Fruit fly (Drosophila melanogaster) whole organism, embryonic: ENCODE data around the gene GABPI.
A peak's percentile ranks its signal among the peaks of the same experiment; 100 is the strongest.

Experiments used
- ATbp ChIP-seq: fragments of 200-800 bp; sonication (Bioruptor generic); optimal IDR thresholded peaks from 2 replicates; lab custom pipeline; 2017; ENCODE audit warnings: missing biosample characterization, mild to moderate bottlenecking, missing genetic modification characterization, missing genetic modification reagents
- Adf1 ChIP-seq: fragments of 200-800 bp; sonication (Bioruptor generic); IDR thresholded peaks from 2 replicates; pipeline ENCODE4 v1.3.6; 2022; ENCODE audit warnings: missing biosample characterization, missing genetic modification characterization
- Antp ChIP-seq: fragments of 200-800 bp; sonication (Bioruptor generic); optimal IDR thresholded peaks from 3 replicates; lab custom pipeline; 2016; ENCODE audit warnings: missing biosample characterization, missing genetic modification characterization
- Asciz ChIP-seq: fragments of 200-800 bp; sonication (Bioruptor generic); optimal IDR thresholded peaks from 2 replicates; lab custom pipeline; 2017; ENCODE audit warnings: missing biosample characterization, mild to moderate bottlenecking, missing genetic modification characterization, missing genetic modification reagents
- Bteb2 ChIP-seq: fragments of 200-800 bp; sonication (Bioruptor generic); optimal IDR thresholded peaks from 2 replicates; lab custom pipeline; 2016; ENCODE audit warnings: missing biosample characterization, missing genetic modification characterization
- CG1024 ChIP-seq: fragments of 200-800 bp; sonication (Bioruptor generic); IDR thresholded peaks from 2 replicates; pipeline ENCODE4 v1.3.6; 2022; ENCODE audit warnings: missing biosample characterization, missing genetic modification characterization
- CG11723 ChIP-seq: fragments of 200-800 bp; sonication (Bioruptor generic); optimal IDR thresholded peaks from 2 replicates; lab custom pipeline; 2017; ENCODE audit warnings: missing biosample characterization, mild to moderate bottlenecking, missing genetic modification characterization
- CG12744 ChIP-seq: fragments of 200-800 bp; sonication (Bioruptor generic); optimal IDR thresholded peaks from 2 replicates; lab custom pipeline; 2016; ENCODE audit warnings: missing biosample characterization, missing genetic modification characterization
- CG13894 ChIP-seq: fragments of 200-800 bp; sonication (Bioruptor generic); optimal IDR thresholded peaks from 3 replicates; lab custom pipeline; 2018; ENCODE audit warnings: missing biosample characterization, mild to moderate bottlenecking, missing genetic modification characterization, moderate library complexity
- CG15696 ChIP-seq: fragments of 200-800 bp; sonication (Bioruptor generic); optimal IDR thresholded peaks from 2 replicates; lab custom pipeline; 2019; ENCODE audit warnings: missing biosample characterization, mild to moderate bottlenecking, missing genetic modification characterization, moderate library complexity
- CG18262 ChIP-seq: fragments of 200-800 bp; optimal IDR thresholded peaks from 3 replicates; lab custom pipeline; 2019; ENCODE audit warnings: missing biosample characterization, mild to moderate bottlenecking, missing genetic modification characterization, moderate library complexity
- CG18619 ChIP-seq: fragments of 200-800 bp; sonication (Bioruptor generic); optimal IDR thresholded peaks from 3 replicates; lab custom pipeline; 2017; ENCODE audit warnings: missing biosample characterization, mild to moderate bottlenecking, missing genetic modification characterization
- CG2129 ChIP-seq: fragments of 200-800 bp; sonication (Bioruptor generic); IDR thresholded peaks from 2 replicates; pipeline ENCODE4 v1.3.6; 2022; ENCODE audit warnings: missing biosample characterization, missing genetic modification characterization; ENCODE audit not compliant: partially characterized antibody
- CG31224 ChIP-seq: fragments of 200-800 bp; sonication (Bioruptor generic); IDR thresholded peaks from 2 replicates; pipeline ENCODE4 v1.3.6; 2022; ENCODE audit warnings: missing biosample characterization, missing genetic modification characterization
- CG34422 ChIP-seq: fragments of 200-800 bp; sonication (Bioruptor generic); IDR thresholded peaks from 3 replicates; pipeline ENCODE4 v1.3.6; 2022; ENCODE audit warnings: missing biosample characterization, missing genetic modification characterization
- CG4360 ChIP-seq: fragments of 200-800 bp; sonication (Bioruptor generic); IDR thresholded peaks from 2 replicates; pipeline ENCODE4 v1.3.6; 2022; ENCODE audit warnings: missing biosample characterization, missing genetic modification characterization
- CG6175 ChIP-seq: fragments of 200-800 bp; sonication (Bioruptor generic); IDR thresholded peaks from 3 replicates; pipeline ENCODE4 v1.3.6; 2022; ENCODE audit warnings: missing biosample characterization, missing genetic modification characterization
- CG6654 ChIP-seq: fragments of 200-800 bp; sonication (Bioruptor generic); optimal IDR thresholded peaks from 2 replicates; lab custom pipeline; 2017; ENCODE audit warnings: missing biosample characterization, mild to moderate bottlenecking, missing genetic modification characterization
- CG6854 ChIP-seq: fragments of 200-800 bp; sonication (Bioruptor generic); optimal IDR thresholded peaks from 3 replicates; lab custom pipeline; 2017; ENCODE audit warnings: missing biosample characterization, mild to moderate bottlenecking, missing genetic modification characterization
- CG8290 ChIP-seq, 3 experiments: fragments of 200-800 bp; sonication (Bioruptor generic); optimal IDR thresholded peaks; 2 replicates each; lab custom pipeline; 2016 to 2019; ENCODE audit warnings: missing biosample characterization in 3 of 3, missing genetic modification characterization in 3 of 3, mild to moderate bottlenecking in 2 of 3, moderate library complexity in 1 of 3
- CG8478 ChIP-seq: fragments of >200 bp; optimal IDR thresholded peaks from 2 replicates; lab custom pipeline; 2018
- CG8765 ChIP-seq: fragments of 200-800 bp; sonication (Bioruptor generic); IDR thresholded peaks from 2 replicates; pipeline ENCODE4 v1.3.6; 2022; ENCODE audit warnings: missing biosample characterization, missing genetic modification characterization
- Dbx ChIP-seq: fragments of 200-800 bp; sonication (Bioruptor generic); IDR thresholded peaks from 3 replicates; pipeline ENCODE4 v1.3.6; 2022; ENCODE audit warnings: missing biosample characterization, missing genetic modification characterization
- Deaf1 ChIP-seq: fragments of 200-800 bp; optimal IDR thresholded peaks from 3 replicates; lab custom pipeline; 2019; ENCODE audit warnings: missing biosample characterization, mild to moderate bottlenecking, missing genetic modification characterization, moderate library complexity
- Dek ChIP-seq: fragments of 200-800 bp; sonication (Bioruptor generic); optimal IDR thresholded peaks from 3 replicates; lab custom pipeline; 2019; ENCODE audit warnings: missing biosample characterization, mild to moderate bottlenecking, missing genetic modification characterization, moderate library complexity
- Gug ChIP-seq: fragments of 200-800 bp; sonication (Bioruptor generic); IDR thresholded peaks from 4 replicates; pipeline ENCODE4 v1.3.6; 2022; ENCODE audit warnings: missing biosample characterization, missing genetic modification characterization
- HHEX ChIP-seq: fragments of 200-800 bp; sonication (Bioruptor generic); optimal IDR thresholded peaks from 3 replicates; lab custom pipeline; 2017; ENCODE audit warnings: missing biosample characterization, mild to moderate bottlenecking, missing genetic modification characterization, missing genetic modification reagents
- HLHmδ ChIP-seq: fragments of 200-800 bp; sonication (Bioruptor generic); optimal IDR thresholded peaks from 2 replicates; lab custom pipeline; 2018; ENCODE audit warnings: missing biosample characterization, mild to moderate bottlenecking, missing genetic modification characterization, moderate library complexity
- Hmr ChIP-seq: fragments of 200-800 bp; sonication (Bioruptor generic); optimal IDR thresholded peaks from 3 replicates; lab custom pipeline; 2017; ENCODE audit warnings: mild to moderate bottlenecking, missing biosample characterization, missing genetic modification reagents, missing genetic modification characterization
- Nf-YA ChIP-seq: fragments of 200-800 bp; sonication (Bioruptor generic); IDR thresholded peaks from 2 replicates; pipeline ENCODE4 v1.3.6; 2022; ENCODE audit warnings: missing biosample characterization, missing genetic modification characterization
- Nf-YC ChIP-seq: fragments of 200-800 bp; optimal IDR thresholded peaks from 3 replicates; lab custom pipeline; 2019; ENCODE audit warnings: missing biosample characterization, mild to moderate bottlenecking, missing genetic modification characterization, moderate library complexity
- PHDP ChIP-seq: fragments of 200-800 bp; sonication (Bioruptor generic); optimal IDR thresholded peaks from 3 replicates; lab custom pipeline; 2018; ENCODE audit warnings: missing biosample characterization, mild to moderate bottlenecking, missing genetic modification characterization, moderate library complexity
- Stat92E ChIP-seq, 3 experiments: fragments of >200 bp in 2 of 3; fragments of 200-800 bp in 1 of 3; sonication (Bioruptor generic) in 1 of 3; optimal IDR thresholded peaks; 2 replicates each; lab custom pipeline; 2017 to 2019; ENCODE audit warnings: missing biosample characterization in 3 of 3, missing genetic modification characterization in 3 of 3, mild to moderate bottlenecking in 1 of 3, moderate library complexity in 1 of 3
- aop ChIP-seq: fragments of 200-800 bp; sonication (Bioruptor generic); IDR thresholded peaks from 2 replicates; pipeline ENCODE4 v1.3.6; 2022; ENCODE audit warnings: missing biosample characterization, missing genetic modification characterization
- bigmax ChIP-seq: fragments of 200-800 bp; sonication (Bioruptor generic); optimal IDR thresholded peaks from 2 replicates; lab custom pipeline; 2018; ENCODE audit warnings: missing biosample characterization, mild to moderate bottlenecking, missing genetic modification characterization
- corto ChIP-seq: fragments of 200-800 bp; sonication (Bioruptor generic); optimal IDR thresholded peaks from 2 replicates; lab custom pipeline; 2016; ENCODE audit warnings: missing biosample characterization, mild to moderate bottlenecking, missing genetic modification characterization, moderate library complexity
- cwo ChIP-seq: fragments of 200-800 bp; sonication (Bioruptor generic); optimal IDR thresholded peaks from 3 replicates; lab custom pipeline; 2017; ENCODE audit warnings: missing biosample characterization, missing genetic modification characterization, mild to moderate bottlenecking, moderate library complexity, missing genetic modification reagents
- dysf ChIP-seq: fragments of 200-800 bp; sonication (Bioruptor generic); IDR thresholded peaks from 3 replicates; pipeline ENCODE4 v1.3.6; 2022; ENCODE audit warnings: missing biosample characterization, missing genetic modification characterization
- fd3F ChIP-seq: fragments of 200-800 bp; sonication (Bioruptor generic); optimal IDR thresholded peaks from 2 replicates; lab custom pipeline; 2018; ENCODE audit warnings: missing biosample characterization, mild to moderate bottlenecking, missing genetic modification characterization, moderate library complexity
- gcm ChIP-seq: fragments of 200-800 bp; sonication (Bioruptor generic); optimal IDR thresholded peaks from 2 replicates; lab custom pipeline; 2019; ENCODE audit warnings: missing biosample characterization, mild to moderate bottlenecking, missing genetic modification characterization, moderate library complexity
- inv ChIP-seq: fragments of 200-800 bp; sonication (Bioruptor generic); IDR thresholded peaks from 2 replicates; pipeline ENCODE4 v1.3.6; 2022; ENCODE audit warnings: missing biosample characterization, missing genetic modification characterization; ENCODE audit not compliant: partially characterized antibody
- lab ChIP-seq: fragments of 200-800 bp; sonication (Bioruptor generic); optimal IDR thresholded peaks from 3 replicates; lab custom pipeline; 2017; ENCODE audit warnings: missing biosample characterization, missing genetic modification characterization, mild to moderate bottlenecking, moderate library complexity, missing genetic modification reagents
- nom ChIP-seq: fragments of 200-800 bp; sonication (Bioruptor generic); optimal IDR thresholded peaks from 2 replicates; lab custom pipeline; 2017; ENCODE audit warnings: missing biosample characterization, missing genetic modification characterization, mild to moderate bottlenecking, moderate library complexity, missing genetic modification reagents
- oc ChIP-seq: fragments of 200-800 bp; sonication (Bioruptor generic); optimal IDR thresholded peaks from 2 replicates; lab custom pipeline; 2018; ENCODE audit warnings: missing biosample characterization, mild to moderate bottlenecking, missing genetic modification characterization, moderate library complexity
- p53 ChIP-seq: fragments of 200-800 bp; sonication (Bioruptor generic); optimal IDR thresholded peaks from 2 replicates; lab custom pipeline; 2016; ENCODE audit warnings: missing biosample characterization, missing genetic modification characterization
- pfk ChIP-seq: fragments of 200-800 bp; sonication (Bioruptor generic); optimal IDR thresholded peaks from 2 replicates; lab custom pipeline; 2018; ENCODE audit warnings: missing biosample characterization, mild to moderate bottlenecking, missing genetic modification characterization, moderate library complexity
- slou ChIP-seq: fragments of 200-800 bp; sonication (Bioruptor generic); optimal IDR thresholded peaks from 3 replicates; lab custom pipeline; 2016; ENCODE audit warnings: missing biosample characterization, missing genetic modification characterization
- sob ChIP-seq: fragments of 200-800 bp; sonication (Bioruptor generic); IDR thresholded peaks from 2 replicates; pipeline ENCODE4 v1.3.6; 2022; ENCODE audit warnings: missing biosample characterization, missing genetic modification characterization
- tin ChIP-seq: fragments of 200-800 bp; sonication (Bioruptor generic); optimal IDR thresholded peaks from 3 replicates; lab custom pipeline; 2016; ENCODE audit warnings: missing biosample characterization, missing genetic modification characterization
- usp ChIP-seq: fragments of >200 bp; optimal IDR thresholded peaks from 2 replicates; lab custom pipeline; 2017; ENCODE audit warnings: missing biosample characterization, missing genetic modification characterization

GABPI gene

DNA sequence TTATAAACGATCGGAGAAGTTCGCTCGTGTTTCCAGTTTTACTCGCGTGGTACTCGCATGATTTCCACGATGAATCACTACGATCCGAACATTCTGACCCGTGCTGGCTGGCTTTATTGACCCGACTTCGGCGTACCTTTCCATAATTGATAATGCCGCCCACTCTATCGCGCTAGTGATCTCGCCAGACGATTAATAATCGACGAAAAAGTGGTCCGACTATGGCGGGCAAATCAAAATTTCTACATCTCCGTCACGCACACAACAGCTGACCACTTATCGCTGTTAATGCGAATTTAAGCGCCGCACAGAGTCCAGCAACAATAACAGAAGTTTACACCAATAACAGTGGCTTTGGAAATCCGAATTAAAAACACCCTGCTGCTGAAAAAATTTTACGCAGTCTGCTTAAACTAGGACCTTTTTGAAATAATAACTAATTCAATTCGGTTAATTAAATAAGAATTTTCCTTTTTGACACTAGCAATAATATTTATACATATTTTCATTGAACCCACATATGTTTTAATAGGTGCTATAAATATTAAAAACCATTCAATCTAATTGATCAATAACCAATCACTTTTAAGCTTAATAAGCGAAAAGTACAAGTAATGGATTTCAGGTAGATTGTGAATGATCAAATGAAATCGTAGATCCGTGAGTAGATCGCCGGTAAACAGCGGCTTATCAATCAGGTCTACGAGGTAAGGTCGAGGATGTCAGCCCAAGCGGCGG lies 25.5 kb downstream of the GABPI start (continued):
- no peak for TF ChIP-seq Nf-YA (GFP tag; lab: Robert Waterston, UW)
- TF ChIP-seq HHEX (GFP tag; lab: Kevin White, UChicago) = peak; percentile 3
- no peak for TF ChIP-seq bigmax
- TF ChIP-seq CG31224 (GFP tag; lab: Robert Waterston, UW) = no peak
- no peak for TF ChIP-seq pfk (GFP tag; lab: Kevin White, UChicago)
- TF ChIP-seq HLHmδ (GFP tag; lab: Kevin White, UChicago) = no peak
- TF ChIP-seq dysf (GFP tag; lab: Robert Waterston, UW) = peak; percentile 53; the same call in 2 of the 3 replicates
- TF ChIP-seq PHDP (tag; lab: Kevin White, UChicago) = no peak
- TF ChIP-seq CG15696 (tag; lab: Kevin White, UChicago) = no peak
- no peak for TF ChIP-seq Bteb2 (GFP tag; lab: Kevin White, UChicago)
- TF ChIP-seq Stat92E (GFP tag; optimal IDR thresholded peaks at IDR 0.05; lab: Kevin White, UChicago) = no peak
- TF ChIP-seq Nf-YC = no peak
- no peak for TF ChIP-seq nom (GFP tag; lab: Kevin White, UChicago)
- TF ChIP-seq CG8478 (lab: Kevin White, UChicago) = no peak
- TF ChIP-seq Dek (tag; lab: Kevin White, UChicago) = peak; percentile 28
- no peak for TF ChIP-seq sob (GFP tag; lab: Robert Waterston, UW)
- peak; percentile 71 for TF ChIP-seq CG18619 (GFP tag; lab: Kevin White, UChicago)
- TF ChIP-seq corto = no peak
- TF ChIP-seq oc (tag; lab: Kevin White, UChicago) = no peak
- TF ChIP-seq CG1024 = no peak
- TF ChIP-seq CG6654 (GFP tag; lab: Kevin White, UChicago) = no peak
- no peak for TF ChIP-seq CG12744
- no peak for TF ChIP-seq Asciz (GFP tag; lab: Kevin White, UChicago)
- no peak for TF ChIP-seq CG2129 (GFP tag; lab: Robert Waterston, UW)
- TF ChIP-seq CG18262 = peak; percentile 60
- TF ChIP-seq p53 = no peak
- no peak for TF ChIP-seq CG11723 (GFP tag; lab: Kevin White, UChicago)
- TF ChIP-seq fd3F (GFP tag; lab: Kevin White, UChicago) = peak; percentile 15
- no peak for TF ChIP-seq Adf1 (GFP tag; lab: Robert Waterston, UW)
- no peak for TF ChIP-seq usp
- TF ChIP-seq slou (GFP tag; lab: Kevin White, UChicago) = peak; percentile 13
- no peak for TF ChIP-seq CG34422 (GFP tag; lab: Robert Waterston, UW)
- no peak for TF ChIP-seq ATbp
- TF ChIP-seq CG4360 (GFP tag; lab: Robert Waterston, UW) = no peak
- no peak for TF ChIP-seq CG6175 (GFP tag; lab: Robert Waterston, UW)
- TF ChIP-seq tin (GFP tag; lab: Kevin White, UChicago) = peak; percentile 31
- TF ChIP-seq CG8765 (GFP tag; lab: Robert Waterston, UW) = no peak

DNA sequence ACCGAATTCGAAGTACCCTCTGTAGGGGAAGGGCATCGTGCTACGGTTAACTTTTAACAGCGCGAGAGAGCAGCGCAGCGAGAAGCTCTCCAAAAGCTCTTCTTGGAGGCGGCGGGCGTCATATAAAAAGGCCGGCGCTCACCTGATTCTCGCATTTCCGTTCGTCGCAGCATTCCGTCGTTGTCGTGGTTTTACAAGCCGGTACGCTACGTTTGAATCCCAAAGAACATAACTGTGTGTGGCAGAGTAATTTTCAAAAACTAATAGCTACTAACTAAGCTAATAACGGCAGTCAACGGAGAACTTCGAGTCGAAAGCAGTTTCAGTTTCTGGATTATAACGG lies 26.1 kb downstream of the GABPI start, which contains the start of gene FASN1:
Gene FASN1 (plus strand): TSS at position 151 of the 343 bp plus-strand sequence.
- TF ChIP-seq CG15696 (tag; lab: Kevin White, UChicago) = no peak
- no peak for TF ChIP-seq cwo (GFP tag; lab: Kevin White, UChicago)
- peak; percentile 4 for TF ChIP-seq CG6854
- TF ChIP-seq gcm (GFP tag; lab: Kevin White, UChicago) = no peak
- peak; percentile 67; the same call in 2 of the 3 replicates for TF ChIP-seq Dbx (GFP tag; lab: Robert Waterston, UW)
- peak; percentile 61 for TF ChIP-seq nom (GFP tag; lab: Kevin White, UChicago)
- peak; percentile 30 for TF ChIP-seq Hmr (GFP tag; lab: Kevin White, UChicago)
- peak; percentile 25; the same call in 1 of the 2 replicates for TF ChIP-seq inv (GFP tag; lab: Robert Waterston, UW)
- TF ChIP-seq Deaf1 (tag; lab: Kevin White, UChicago) = peak; percentile 11
- TF ChIP-seq Gug = peak; percentile 70; the same call in 2 of the 4 replicates
- no peak for TF ChIP-seq CG8290 (GFP tag; optimal IDR thresholded peaks at IDR 0.05; lab: Kevin White, UChicago)
- peak in 1 of 2 experiments; percentile 68 for TF ChIP-seq CG8290 (tag; optimal IDR thresholded peaks at IDR 0.05; lab: Kevin White, UChicago)
- TF ChIP-seq lab (GFP tag; lab: Kevin White, UChicago) = peak; percentile 26
- TF ChIP-seq Antp (GFP tag; lab: Kevin White, UChicago) = peak; percentile 10
- peak; percentile 2 for TF ChIP-seq CG13894 (tag; lab: Kevin White, UChicago)
- TF ChIP-seq aop = 0 out of 2 replicates have a peak, but pooled peaks have one; percentile 3
